Worm (Caenorhabditis elegans): ENCODE data around the gene K07B1.7.

Gene K07B1.7

ce11 chrV:9349687-9350086, 2.9 kb upstream of the K07B1.7 start, which contains the start of gene srx-47:
Gene srx-47, plus strand, starts transcription at chrV:9349987.
- TF ChIP-seq lin-14 (GFP tag; optimal IDR thresholded peaks at IDR 0.05) (no peak), efl-1 (optimal IDR thresholded peaks at IDR 0.05) (no peak), efl-1 (GFP tag; optimal IDR thresholded peaks at IDR 0.05 in 1 of 2) (peak in 1 of 2 experiments; percentile 10)

- peak; percentile 100 for TF ChIP-seq nhr-71 (tag; optimal IDR thresholded peaks at IDR 0.05)
- peak; percentile 44 for TF ChIP-seq Y116A8C.19 (tag; optimal IDR thresholded peaks at IDR 0.05; ENCODE audit: borderline replicate concordance)
- TF ChIP-seq ceh-88 (GFP tag; IDR thresholded peaks at IDR 0.05) = peak; percentile 99
- TF ChIP-seq elt-2 (tag; optimal IDR thresholded peaks at IDR 0.05) = peak; percentile 98
- TF ChIP-seq unc-30 (tag; optimal IDR thresholded peaks at IDR 0.05) = no peak
- peak; percentile 100 for TF ChIP-seq fkh-8 (tag; optimal IDR thresholded peaks at IDR 0.05)
- peak; percentile 86 for TF ChIP-seq aly-2 (tag; optimal IDR thresholded peaks at IDR 0.05)
- TF ChIP-seq pax-3 (tag; optimal IDR thresholded peaks at IDR 0.05) = peak; percentile 100
- TF ChIP-seq mdl-1 (tag; optimal IDR thresholded peaks at IDR 0.05) = peak; percentile 91 to 97
- TF ChIP-seq ceh-90 (tag; optimal IDR thresholded peaks at IDR 0.05) = peak; percentile 35
- TF ChIP-seq egl-27 (tag; optimal IDR thresholded peaks at IDR 0.05) = peak; percentile 82 to 95
- TF ChIP-seq unc-130 (tag; optimal IDR thresholded peaks at IDR 0.05) = peak; percentile 69
- TF ChIP-seq nhr-12 (tag; optimal IDR thresholded peaks at IDR 0.05) = peak; percentile 71
- peak; percentile 100 for TF ChIP-seq dsc-1 (tag; optimal IDR thresholded peaks at IDR 0.05)
- TF ChIP-seq mef-2 (tag; optimal IDR thresholded peaks at IDR 0.05) = peak; percentile 14
- TF ChIP-seq hpl-2 (GFP tag; optimal IDR thresholded peaks at IDR 0.05) = peak; percentile 95
- TF ChIP-seq zag-1 (tag; optimal IDR thresholded peaks at IDR 0.05) = peak; percentile 86
- no peak for TF ChIP-seq alr-1 (tag; optimal IDR thresholded peaks at IDR 0.05; ENCODE audit: borderline replicate concordance)
- peak; percentile 98 for TF ChIP-seq irx-1 (tag; optimal IDR thresholded peaks at IDR 0.05)
- TF ChIP-seq lin-13 (GFP tag; optimal IDR thresholded peaks at IDR 0.05) = peak; percentile 85
- peak; percentile 89 for TF ChIP-seq lir-3 (tag; optimal IDR thresholded peaks at IDR 0.05; ENCODE audit: poor library complexity)
- TF ChIP-seq pag-3 (tag; optimal IDR thresholded peaks at IDR 0.05; ENCODE audit: borderline replicate concordance, insufficient read depth) = peak; percentile 7
- TF ChIP-seq nhr-20 (tag; optimal IDR thresholded peaks at IDR 0.05) = peak; percentile 100
- peak; percentile 97 for TF ChIP-seq nhr-11 (tag; optimal IDR thresholded peaks at IDR 0.05)
- peak; percentile 70 for TF ChIP-seq efl-3 (GFP tag; optimal IDR thresholded peaks at IDR 0.05)
- peak; percentile 100 for TF ChIP-seq lin-14 (GFP tag; optimal IDR thresholded peaks at IDR 0.05)
- peak; percentile 98 for TF ChIP-seq zip-4 (GFP tag; optimal IDR thresholded peaks at IDR 0.05)
- TF ChIP-seq ces-1 (GFP tag; optimal IDR thresholded peaks at IDR 0.05) = no peak
- TF ChIP-seq ztf-4 (tag; optimal IDR thresholded peaks at IDR 0.05) = peak; percentile 95
- peak; percentile 100 for TF ChIP-seq nhr-85 (tag)
- peak; percentile 90 for TF ChIP-seq aha-1 (tag; optimal IDR thresholded peaks at IDR 0.05)
- peak; percentile 97 for TF ChIP-seq C16A3.4 (tag; optimal IDR thresholded peaks at IDR 0.05)
- peak; percentile 99 for TF ChIP-seq nhr-90 (tag; optimal IDR thresholded peaks at IDR 0.05; ENCODE audit: poor library complexity)
- peak; percentile 69 for TF ChIP-seq skn-1 (tag; optimal IDR thresholded peaks at IDR 0.05)
- peak; percentile 73 for TF ChIP-seq snpc-4 (tag; optimal IDR thresholded peaks at IDR 0.05)
- TF ChIP-seq sup-37 (GFP tag; optimal IDR thresholded peaks at IDR 0.05) = peak; percentile 98
- TF ChIP-seq nhr-28 (tag; optimal IDR thresholded peaks at IDR 0.05) = peak; percentile 72
- TF ChIP-seq unc-62 (GFP tag; optimal IDR thresholded peaks at IDR 0.05) = peak; percentile 90
- TF ChIP-seq tlp-1 (tag; optimal IDR thresholded peaks at IDR 0.05) = no peak
- peak; percentile 90 to 92 for TF ChIP-seq efl-1 (optimal IDR thresholded peaks at IDR 0.05)
- TF ChIP-seq efl-1 (GFP tag; optimal IDR thresholded peaks at IDR 0.05 in 1 of 2) = peak; percentile 78 to 99
- peak; percentile 100 for TF ChIP-seq swsn-7 (tag; optimal IDR thresholded peaks at IDR 0.05)
- peak in 5 of 6 experiments; percentile 81 to 98 (median 90) for TF ChIP-seq elt-3 (tag; optimal IDR thresholded peaks at IDR 0.05)
- TF ChIP-seq egl-13 (tag; optimal IDR thresholded peaks at IDR 0.05) = peak; percentile 99
- peak; percentile 85 for TF ChIP-seq nhr-76 (tag; optimal IDR thresholded peaks at IDR 0.05)
- TF ChIP-seq isw-1 (GFP tag; IDR thresholded peaks at IDR 0.05) = peak; percentile 99
- peak; percentile 94 for TF ChIP-seq nhr-237 (tag; optimal IDR thresholded peaks at IDR 0.05)
Observed at ce11 chrV:9343629-9344624, 2.8 kb downstream of the K07B1.7 start, which contains the start of gene tos-1. Gene tos-1, minus strand, starts transcription at chrV:9344203.

Measured in whole organism, L1 larva.